Fruit fly (Drosophila melanogaster): ENCODE measurements around the gene gny.
A peak's percentile ranks its signal among the peaks of the same experiment; 100 is the strongest.

gny gene

dm6 chr2L:10408122-10408576 lies 28.2 kb downstream of the gny start, which contains the start of the genes Ip259 and RpS27A (continued):
- TF ChIP-seq CG3163 (GFP tag; optimal IDR thresholded peaks at IDR 0.05) (peak; percentile 43), CG9437 (GFP tag; optimal IDR thresholded peaks at IDR 0.05) (peak; percentile 74), lilli (GFP tag; optimal IDR thresholded peaks at IDR 0.05) (peak; percentile 48), mam (GFP tag; optimal IDR thresholded peaks at IDR 0.05) (peak; percentile 71), CG8290 (GFP tag; optimal IDR thresholded peaks at IDR 0.05) (peak; percentile 74), CG8290 (tag; optimal IDR thresholded peaks at IDR 0.05) (peak in 1 of 2 experiments; percentile 63), CG6765 (GFP tag; optimal IDR thresholded peaks at IDR 0.05) (peak; percentile 86), Sry-δ (GFP tag; optimal IDR thresholded peaks at IDR 0.05) (peak; percentile 50), CG10462 (GFP tag; optimal IDR thresholded peaks at IDR 0.05) (no peak), p53 (GFP tag; optimal IDR thresholded peaks at IDR 0.05) (peak; percentile 62), CG17912 (GFP tag; optimal IDR thresholded peaks at IDR 0.05) (peak; percentile 80), CG6272 (GFP tag; IDR thresholded peaks at IDR 0.05) (peak; percentile 61; the same call in 1 of the 2 replicates), cas (GFP tag; IDR thresholded peaks at IDR 0.05) (0 out of 2 replicates have a peak, but pooled peaks have one; percentile 35), CG2678 (tag; optimal IDR thresholded peaks at IDR 0.05) (no peak), gfzf (GFP tag; optimal IDR thresholded peaks at IDR 0.05) (peak; percentile 2), PHDP (tag; optimal IDR thresholded peaks at IDR 0.05) (peak; percentile 71), otp (GFP tag; IDR thresholded peaks at IDR 0.05) (no peak; the same call in 2 of the 3 replicates), CG2889 (GFP tag; IDR thresholded peaks at IDR 0.05) (peak; percentile 38; the same call in 1 of the 3 replicates), CG3995 (GFP tag; optimal IDR thresholded peaks at IDR 0.05) (peak; percentile 60), ato (GFP tag; IDR thresholded peaks at IDR 0.05; ENCODE audit: partially characterized antibody) (no peak), corto (GFP tag; optimal IDR thresholded peaks at IDR 0.05) (no peak), gem (tag; optimal IDR thresholded peaks at IDR 0.05) (no peak), fd96Cb (tag; optimal IDR thresholded peaks at IDR 0.05) (peak; percentile 42), CG1024 (GFP tag; IDR thresholded peaks at IDR 0.05) (peak; percentile 98), tup (GFP tag; optimal IDR thresholded peaks at IDR 0.05) (no peak), CG4404 (GFP tag; IDR thresholded peaks at IDR 0.05) (no peak), Atf3 (GFP tag; optimal IDR thresholded peaks at IDR 0.05) (peak; percentile 61), dm (GFP tag; optimal IDR thresholded peaks at IDR 0.05) (peak; percentile 96), dmrt99B (tag; optimal IDR thresholded peaks at IDR 0.05) (no peak), lola (GFP tag; optimal IDR thresholded peaks at IDR 0.05) (peak in 1 of 3 experiments; percentile 36), CG7987 (GFP tag; optimal IDR thresholded peaks at IDR 0.05) (peak; percentile 91), dimm (GFP tag; IDR thresholded peaks at IDR 0.05) (no peak), Hr39 (optimal IDR thresholded peaks at IDR 0.05) (no peak), CG8765 (GFP tag; IDR thresholded peaks at IDR 0.05) (0 out of 2 replicates have a peak, but pooled peaks have one; percentile 48), grau (tag; optimal IDR thresholded peaks at IDR 0.05) (peak; percentile 69), sqz (GFP tag; optimal IDR thresholded peaks at IDR 0.05) (no peak), Asciz (GFP tag; optimal IDR thresholded peaks at IDR 0.05) (peak; percentile 70), sd (tag; optimal IDR thresholded peaks at IDR 0.05) (no peak), CG18619 (GFP tag; optimal IDR thresholded peaks at IDR 0.05) (peak; percentile 84), CG9727 (GFP tag; optimal IDR thresholded peaks at IDR 0.05) (peak; percentile 91), wor (GFP tag; IDR thresholded peaks at IDR 0.05) (no peak), Abd-B (GFP tag; optimal IDR thresholded peaks at IDR 0.05) (no peak), bigmax (GFP tag; optimal IDR thresholded peaks at IDR 0.05) (no peak), Dip2 (GFP tag; IDR thresholded peaks at IDR 0.05) (no peak), chn (GFP tag; optimal IDR thresholded peaks at IDR 0.05) (peak; percentile 37), CG10147 (GFP tag; optimal IDR thresholded peaks at IDR 0.05) (peak; percentile 66), pfk (GFP tag; optimal IDR thresholded peaks at IDR 0.05) (peak; percentile 96), Xbp1 (GFP tag; optimal IDR thresholded peaks at IDR 0.05) (peak; percentile 75), CG16779 (GFP tag; IDR thresholded peaks at IDR 0.05) (peak; percentile 80), H15 (GFP tag; IDR thresholded peaks at IDR 0.05) (peak; percentile 71), disco-r (GFP tag; optimal IDR thresholded peaks at IDR 0.05) (peak; percentile 43)
